Fruit fly (Drosophila melanogaster) Kc167 (cell line): ENCODE data around the gene Glut3.

Experiments
- Myc ChIP-seq: fragments of >200 bp; optimal IDR thresholded peaks from 2 replicates; lab custom pipeline; 2017; ENCODE audit warnings: missing external identifiers
- ttk ChIP-seq: sonication (Bioruptor generic); optimal IDR thresholded peaks from 2 replicates; lab custom pipeline; 2017; ENCODE audit warnings: missing external identifiers

- TF ChIP-seq Myc (lab: Kevin White, UChicago): no peak
- TF ChIP-seq ttk (lab: Kevin White, UChicago): no peak
Measured at dm6 chr3R:16836021-16836420, 47.9 kb downstream of the Glut3 start.
